Worm (Caenorhabditis elegans) whole organism, L1 larva: ENCODE data around the gene fbxb-25.

Experiments used
- lir-3 ChIP-seq: sonication (generic microtip); optimal IDR thresholded peaks from 2 replicates; lab custom pipeline; 2016; ENCODE audit warnings: mild to moderate bottlenecking, missing genetic modification characterization, moderate library complexity, missing compliant biosample characterization; ENCODE audit not compliant: poor library complexity
- nhr-76 ChIP-seq: sonication (generic microtip); optimal IDR thresholded peaks from 2 replicates; lab custom pipeline; 2017; ENCODE audit warnings: missing biosample characterization, missing genetic modification characterization
- nhr-77 ChIP-seq: fragments of 150-350 bp; optimal IDR thresholded peaks from 2 replicates; lab custom pipeline; 2014; ENCODE audit warnings: missing biosample characterization, missing genetic modification characterization

- no peak for TF ChIP-seq nhr-76
- no peak for TF ChIP-seq lir-3 (tag; lab: Kevin White, UChicago)
- TF ChIP-seq nhr-77 (tag; lab: Kevin White, UChicago), result no peak
These were observed 26.6 kb upstream of the fbxb-25 start, which contains the start of gene ZC204.12 for ce11 chrII:1657202-1657601.
